Fruit fly (Drosophila melanogaster): Measurements from ENCODE around the gene CG11983.

Gene CG11983

dm6 chr3R:9057398-9058058 lies 49.4 kb downstream of the CG11983 start (continued):
- peak; percentile 93 for TF ChIP-seq az2 (GFP tag; optimal IDR thresholded peaks at IDR 0.05)
- peak; percentile 95 for TF ChIP-seq Abd-B (GFP tag; optimal IDR thresholded peaks at IDR 0.05)
- TF ChIP-seq Hsf (GFP tag; optimal IDR thresholded peaks at IDR 0.05): peak; percentile 82
- peak; percentile 96 for TF ChIP-seq trem (tag; optimal IDR thresholded peaks at IDR 0.05)
- peak; percentile 75 for TF ChIP-seq ac (GFP tag; optimal IDR thresholded peaks at IDR 0.05)
- no peak for TF ChIP-seq tna (GFP tag; IDR thresholded peaks at IDR 0.05; ENCODE audit: partially characterized antibody)
- TF ChIP-seq dm (GFP tag; optimal IDR thresholded peaks at IDR 0.05): no peak
- TF ChIP-seq Ptx1 (GFP tag; IDR thresholded peaks at IDR 0.05): no peak
- no peak for TF ChIP-seq CG10321 (GFP tag; IDR thresholded peaks at IDR 0.05)
- TF ChIP-seq CG2712 (tag; optimal IDR thresholded peaks at IDR 0.05): peak; percentile 100
- TF ChIP-seq Ada2b (GFP tag; IDR thresholded peaks at IDR 0.05): no peak
- no peak for TF ChIP-seq CG14014 (GFP tag; IDR thresholded peaks at IDR 0.05)
- no peak for TF ChIP-seq Mrtf (GFP tag; IDR thresholded peaks at IDR 0.05)
- peak; percentile 95 for TF ChIP-seq CG1529 (GFP tag; optimal IDR thresholded peaks at IDR 0.05)
- peak; percentile 87 for TF ChIP-seq psq (GFP tag; optimal IDR thresholded peaks at IDR 0.05)
- TF ChIP-seq CG1024 (GFP tag; IDR thresholded peaks at IDR 0.05): no peak
- TF ChIP-seq Sry-β (GFP tag; optimal IDR thresholded peaks at IDR 0.05): peak; percentile 79
- peak; percentile 99 for TF ChIP-seq PHDP (tag; optimal IDR thresholded peaks at IDR 0.05)
- peak; percentile 98 for TF ChIP-seq CG6683 (GFP tag; optimal IDR thresholded peaks at IDR 0.05)
- TF ChIP-seq CG11723 (GFP tag; optimal IDR thresholded peaks at IDR 0.05): peak; percentile 93
- peak; percentile 98 for TF ChIP-seq Dek (tag; optimal IDR thresholded peaks at IDR 0.05)
- peak; percentile 21 for TF ChIP-seq NC2β (GFP tag; optimal IDR thresholded peaks at IDR 0.05)
- TF ChIP-seq CG11696 (GFP tag; IDR thresholded peaks at IDR 0.05): no peak
- peak; percentile 87 for TF ChIP-seq CG10274 (GFP tag; optimal IDR thresholded peaks at IDR 0.05)
- no peak for TF ChIP-seq CG13287 (GFP tag; IDR thresholded peaks at IDR 0.05; ENCODE audit: partially characterized antibody)
- peak; percentile 99 for TF ChIP-seq gcm (GFP tag; optimal IDR thresholded peaks at IDR 0.05)
- TF ChIP-seq pfk (GFP tag; optimal IDR thresholded peaks at IDR 0.05): peak; percentile 71
- peak; percentile 67 for TF ChIP-seq fd64A (GFP tag; optimal IDR thresholded peaks at IDR 0.05)
- peak; percentile 95 for TF ChIP-seq sens (GFP tag)
- peak; percentile 99 for TF ChIP-seq CG13296 (GFP tag; optimal IDR thresholded peaks at IDR 0.05)
- peak; percentile 97 for TF ChIP-seq CG2202 (tag; optimal IDR thresholded peaks at IDR 0.05)
- TF ChIP-seq wdn (GFP tag; IDR thresholded peaks at IDR 0.05): no peak
- peak; percentile 63 for TF ChIP-seq Mes4 (GFP tag; optimal IDR thresholded peaks at IDR 0.05)
- TF ChIP-seq CG13424 (tag; optimal IDR thresholded peaks at IDR 0.05): peak; percentile 99
- no peak for TF ChIP-seq ase (GFP tag; IDR thresholded peaks at IDR 0.05)
- no peak for TF ChIP-seq E2f1 (GFP tag; IDR thresholded peaks at IDR 0.05)
- no peak for TF ChIP-seq NFAT (GFP tag; IDR thresholded peaks at IDR 0.05)
- TF ChIP-seq knrl (GFP tag; IDR thresholded peaks at IDR 0.05; ENCODE audit: partially characterized antibody): no peak
- TF ChIP-seq da (GFP tag; optimal IDR thresholded peaks at IDR 0.05): peak; percentile 10
- no peak for TF ChIP-seq CG32772 (GFP tag; IDR thresholded peaks at IDR 0.05)
- TF ChIP-seq CG7745 (tag; optimal IDR thresholded peaks at IDR 0.05): peak; percentile 92
- peak; percentile 79 for TF ChIP-seq jing (GFP tag; optimal IDR thresholded peaks at IDR 0.05)
- peak; percentile 100 for TF ChIP-seq CG33557 (GFP tag; optimal IDR thresholded peaks at IDR 0.05)
- peak; percentile 89 for TF ChIP-seq Chrac-16 (GFP tag; optimal IDR thresholded peaks at IDR 0.05)
- TF ChIP-seq Hr78 (GFP tag; optimal IDR thresholded peaks at IDR 0.05): peak in 1 of 2 experiments; percentile 97
- peak; percentile 75 for TF ChIP-seq slou (GFP tag; optimal IDR thresholded peaks at IDR 0.05)
- no peak for TF ChIP-seq Tbp (GFP tag; optimal IDR thresholded peaks at IDR 0.05)
- no peak for TF ChIP-seq CG34422 (GFP tag; IDR thresholded peaks at IDR 0.05)
- peak; percentile 78 for TF ChIP-seq CG7928 (GFP tag; optimal IDR thresholded peaks at IDR 0.05)
- peak; percentile 97 for TF ChIP-seq twi (tag; optimal IDR thresholded peaks at IDR 0.05)

All from whole organism, embryonic.